Fruit fly (Drosophila melanogaster) whole organism, embryonic: ENCODE measurements around the gene Gbeta76C.

Experiments used
- CG10431 ChIP-seq: fragments of 200-800 bp; sonication (Bioruptor generic); optimal IDR thresholded peaks from 3 replicates; lab custom pipeline; 2018; ENCODE audit warnings: missing biosample characterization, mild to moderate bottlenecking, missing genetic modification characterization
- CG10565 ChIP-seq: fragments of 200-800 bp; sonication (Bioruptor generic); optimal IDR thresholded peaks from 3 replicates; lab custom pipeline; 2016; ENCODE audit warnings: missing biosample characterization, mild to moderate bottlenecking, missing genetic modification characterization
- CG12659 ChIP-seq: fragments of 200-800 bp; sonication (Bioruptor generic); optimal IDR thresholded peaks from 3 replicates; lab custom pipeline; 2017; ENCODE audit warnings: mild to moderate bottlenecking, missing biosample characterization, missing genetic modification reagents, missing genetic modification characterization
- CG14441 ChIP-seq: fragments of 200-800 bp; sonication (Bioruptor generic); IDR thresholded peaks from 2 replicates; pipeline ENCODE4 v1.3.6; 2022; ENCODE audit warnings: missing biosample characterization, missing genetic modification characterization
- CG15269 ChIP-seq: fragments of 200-800 bp; sonication (Bioruptor generic); optimal IDR thresholded peaks from 2 replicates; lab custom pipeline; 2018; ENCODE audit warnings: missing biosample characterization, mild to moderate bottlenecking, missing genetic modification characterization, moderate library complexity
- CG15601 ChIP-seq: fragments of 200-800 bp; sonication (Bioruptor generic); optimal IDR thresholded peaks from 3 replicates; lab custom pipeline; 2019; ENCODE audit warnings: missing biosample characterization, mild to moderate bottlenecking, missing genetic modification characterization, moderate library complexity
- CG15696 ChIP-seq: fragments of 200-800 bp; sonication (Bioruptor generic); optimal IDR thresholded peaks from 2 replicates; lab custom pipeline; 2019; ENCODE audit warnings: missing biosample characterization, mild to moderate bottlenecking, missing genetic modification characterization, moderate library complexity
- CG16813 ChIP-seq: fragments of 200-800 bp; sonication (Bioruptor generic); IDR thresholded peaks from 3 replicates; pipeline ENCODE4 v1.3.6; 2022; ENCODE audit warnings: missing biosample characterization, missing genetic modification characterization; ENCODE audit not compliant: partially characterized antibody
- CG16815 ChIP-seq: fragments of 200-800 bp; sonication (Bioruptor generic); optimal IDR thresholded peaks from 3 replicates; lab custom pipeline; 2017; ENCODE audit warnings: missing biosample characterization, mild to moderate bottlenecking, missing genetic modification characterization
- CG16863 ChIP-seq: fragments of 200-800 bp; sonication (Bioruptor generic); optimal IDR thresholded peaks from 3 replicates; lab custom pipeline; 2016; ENCODE audit warnings: missing biosample characterization, missing genetic modification characterization
- CG17802 ChIP-seq: fragments of 200-800 bp; sonication (Bioruptor generic); optimal IDR thresholded peaks from 2 replicates; lab custom pipeline; 2018; ENCODE audit warnings: missing biosample characterization, mild to moderate bottlenecking, missing genetic modification characterization, moderate library complexity
- CG18262 ChIP-seq: fragments of 200-800 bp; optimal IDR thresholded peaks from 3 replicates; lab custom pipeline; 2019; ENCODE audit warnings: missing biosample characterization, mild to moderate bottlenecking, missing genetic modification characterization, moderate library complexity
- CG30020 ChIP-seq: fragments of 200-800 bp; optimal IDR thresholded peaks from 2 replicates; lab custom pipeline; 2019; ENCODE audit warnings: missing biosample characterization, mild to moderate bottlenecking, missing genetic modification characterization, moderate library complexity
- CG3407 ChIP-seq: fragments of 200-800 bp; sonication (Bioruptor generic); optimal IDR thresholded peaks from 2 replicates; lab custom pipeline; 2018; ENCODE audit warnings: missing biosample characterization, mild to moderate bottlenecking, missing genetic modification characterization
- CG34224 ChIP-seq: fragments of 200-800 bp; sonication (Bioruptor generic); IDR thresholded peaks from 3 replicates; pipeline ENCODE4 v1.3.6; 2022; ENCODE audit warnings: missing biosample characterization, missing genetic modification characterization; ENCODE audit not compliant: partially characterized antibody
- CG3726 ChIP-seq: fragments of 200-800 bp; sonication (Bioruptor generic); IDR thresholded peaks from 3 replicates; pipeline ENCODE4, ENCODE4 v1.3.6; 2022; ENCODE audit warnings: missing biosample characterization, missing genetic modification characterization
- CG6254 ChIP-seq: fragments of 200-800 bp; sonication (Bioruptor generic); optimal IDR thresholded peaks from 3 replicates; lab custom pipeline; 2017; ENCODE audit warnings: mild to moderate bottlenecking, missing biosample characterization, missing genetic modification reagents, missing genetic modification characterization
- CG7963 ChIP-seq: fragments of 200-800 bp; sonication (Bioruptor generic); IDR thresholded peaks from 3 replicates; pipeline ENCODE4 v1.3.6; 2022; ENCODE audit warnings: missing biosample characterization, missing genetic modification characterization; ENCODE audit not compliant: partially characterized antibody
- Dfd ChIP-seq, 2 experiments: fragments of >200 bp; optimal IDR thresholded peaks; 2 replicates each; lab custom pipeline; 2017; ENCODE audit warnings: missing biosample characterization in 2 of 2, missing genetic modification characterization in 2 of 2
- Elba2 ChIP-seq: fragments of 200-800 bp; sonication (Bioruptor generic); optimal IDR thresholded peaks from 3 replicates; lab custom pipeline; 2016; ENCODE audit warnings: missing biosample characterization, missing genetic modification characterization
- HLH3B ChIP-seq: fragments of 200-800 bp; sonication (Bioruptor generic); IDR thresholded peaks from 2 replicates; pipeline ENCODE4 v1.3.6; 2022; ENCODE audit warnings: missing biosample characterization, missing genetic modification characterization
- HLH4C ChIP-seq: fragments of 200-800 bp; sonication (Bioruptor generic); IDR thresholded peaks from 3 replicates; pipeline ENCODE4 v1.3.6; 2022; ENCODE audit warnings: missing biosample characterization, missing genetic modification characterization; ENCODE audit not compliant: partially characterized antibody
- HLH54F ChIP-seq: fragments of 200-800 bp; sonication (Bioruptor generic); optimal IDR thresholded peaks from 3 replicates; lab custom pipeline; 2016; ENCODE audit warnings: missing biosample characterization, missing genetic modification characterization
- HLHmδ ChIP-seq: fragments of 200-800 bp; sonication (Bioruptor generic); optimal IDR thresholded peaks from 2 replicates; lab custom pipeline; 2018; ENCODE audit warnings: missing biosample characterization, mild to moderate bottlenecking, missing genetic modification characterization, moderate library complexity
- Jarid2 ChIP-seq: fragments of 200-800 bp; sonication (Bioruptor generic); optimal IDR thresholded peaks from 3 replicates; lab custom pipeline; 2017; ENCODE audit warnings: mild to moderate bottlenecking, missing biosample characterization, missing genetic modification reagents, missing genetic modification characterization
- Lhr ChIP-seq: fragments of 200-800 bp; sonication (Bioruptor generic); optimal IDR thresholded peaks from 3 replicates; lab custom pipeline; 2017; ENCODE audit warnings: mild to moderate bottlenecking, missing biosample characterization, missing genetic modification reagents, missing genetic modification characterization
- MESR4 ChIP-seq: fragments of 200-800 bp; sonication (Bioruptor generic); optimal IDR thresholded peaks from 2 replicates; lab custom pipeline; 2018; ENCODE audit warnings: missing biosample characterization, mild to moderate bottlenecking, missing genetic modification characterization, moderate library complexity
- Myb ChIP-seq: fragments of 200-800 bp; sonication (Bioruptor generic); optimal IDR thresholded peaks from 2 replicates; lab custom pipeline; 2016; ENCODE audit warnings: missing biosample characterization, missing genetic modification characterization
- Xrp1 ChIP-seq: fragments of 200-800 bp; sonication (Bioruptor generic); IDR thresholded peaks from 2 replicates; pipeline ENCODE4 v1.3.6; 2022; ENCODE audit warnings: missing biosample characterization, missing genetic modification characterization
- ab ChIP-seq: fragments of 200-800 bp; sonication (Bioruptor generic); optimal IDR thresholded peaks from 2 replicates; lab custom pipeline; 2016; ENCODE audit warnings: missing biosample characterization, missing genetic modification characterization
- bab2 ChIP-seq: fragments of 200-800 bp; sonication (Bioruptor generic); optimal IDR thresholded peaks from 2 replicates; lab custom pipeline; 2016; ENCODE audit warnings: missing biosample characterization, missing genetic modification characterization
- cato ChIP-seq: fragments of 200-800 bp; sonication (Bioruptor generic); optimal IDR thresholded peaks from 2 replicates; lab custom pipeline; 2016; ENCODE audit warnings: missing biosample characterization, missing genetic modification characterization, borderline replicate concordance
- chm ChIP-seq: fragments of 200-800 bp; sonication (Bioruptor generic); IDR thresholded peaks from 2 replicates; pipeline ENCODE4 v1.3.6; 2022; ENCODE audit warnings: missing biosample characterization, missing genetic modification characterization
- cwo ChIP-seq: fragments of 200-800 bp; sonication (Bioruptor generic); optimal IDR thresholded peaks from 3 replicates; lab custom pipeline; 2017; ENCODE audit warnings: missing biosample characterization, missing genetic modification characterization, mild to moderate bottlenecking, moderate library complexity, missing genetic modification reagents
- dan ChIP-seq: fragments of 200-800 bp; sonication (Bioruptor generic); IDR thresholded peaks from 2 replicates; pipeline ENCODE4 v1.3.6; 2022; ENCODE audit warnings: missing biosample characterization, missing genetic modification characterization
- dmrt99B ChIP-seq: fragments of 200-800 bp; sonication (Bioruptor generic); optimal IDR thresholded peaks from 2 replicates; lab custom pipeline; 2018; ENCODE audit warnings: missing biosample characterization, mild to moderate bottlenecking, missing genetic modification characterization, moderate library complexity
- inv ChIP-seq: fragments of 200-800 bp; sonication (Bioruptor generic); IDR thresholded peaks from 2 replicates; pipeline ENCODE4 v1.3.6; 2022; ENCODE audit warnings: missing biosample characterization, missing genetic modification characterization; ENCODE audit not compliant: partially characterized antibody
- jumu ChIP-seq: fragments of 200-800 bp; sonication (Bioruptor generic); optimal IDR thresholded peaks from 3 replicates; lab custom pipeline; 2016; ENCODE audit warnings: missing biosample characterization, missing genetic modification characterization
- kay ChIP-seq: fragments of 200-800 bp; sonication (Bioruptor generic); optimal IDR thresholded peaks from 2 replicates; lab custom pipeline; 2016; ENCODE audit warnings: missing biosample characterization, missing genetic modification characterization
- nerfin-2 ChIP-seq: fragments of 200-800 bp; sonication (Bioruptor generic); IDR thresholded peaks from 2 replicates; pipeline ENCODE4 v1.3.6; 2022; ENCODE audit warnings: missing biosample characterization, missing genetic modification characterization; ENCODE audit not compliant: partially characterized antibody
- slbo ChIP-seq: fragments of 200-800 bp; sonication (Bioruptor generic); IDR thresholded peaks from 2 replicates; pipeline ENCODE4 v1.3.6; 2022; ENCODE audit warnings: missing biosample characterization, missing genetic modification characterization
- tna ChIP-seq: fragments of 200-800 bp; sonication (Bioruptor generic); IDR thresholded peaks from 2 replicates; pipeline ENCODE4 v1.3.6; 2022; ENCODE audit warnings: missing biosample characterization, missing genetic modification characterization; ENCODE audit not compliant: partially characterized antibody
- ttk ChIP-seq: fragments of 200-800 bp; sonication (Bioruptor generic); IDR thresholded peaks from 2 replicates; pipeline ENCODE4 v2.1.2; 2022; ENCODE audit warnings: missing biosample characterization, missing genetic modification characterization
- unc-4 ChIP-seq: fragments of 200-800 bp; sonication (Bioruptor generic); IDR thresholded peaks from 2 replicates; pipeline ENCODE4 v1.3.6; 2022; ENCODE audit warnings: missing biosample characterization, missing genetic modification characterization; ENCODE audit not compliant: partially characterized antibody
- usp ChIP-seq: fragments of >200 bp; optimal IDR thresholded peaks from 2 replicates; lab custom pipeline; 2017; ENCODE audit warnings: missing biosample characterization, missing genetic modification characterization
- vfl ChIP-seq: fragments of 200-800 bp; sonication (Bioruptor generic); optimal IDR thresholded peaks from 2 replicates; lab custom pipeline; 2016; ENCODE audit warnings: missing biosample characterization, missing genetic modification characterization
- vnd ChIP-seq: fragments of 200-800 bp; sonication (Bioruptor generic); IDR thresholded peaks from 3 replicates; pipeline ENCODE4 v1.3.6; 2022; ENCODE audit warnings: missing biosample characterization, missing genetic modification characterization; ENCODE audit not compliant: partially characterized antibody
- vvl ChIP-seq: fragments of 200-800 bp; sonication (Bioruptor generic); IDR thresholded peaks from 2 replicates; pipeline ENCODE4 v1.3.6; 2022; ENCODE audit warnings: missing biosample characterization, missing genetic modification characterization

Gbeta76C gene

DNA sequence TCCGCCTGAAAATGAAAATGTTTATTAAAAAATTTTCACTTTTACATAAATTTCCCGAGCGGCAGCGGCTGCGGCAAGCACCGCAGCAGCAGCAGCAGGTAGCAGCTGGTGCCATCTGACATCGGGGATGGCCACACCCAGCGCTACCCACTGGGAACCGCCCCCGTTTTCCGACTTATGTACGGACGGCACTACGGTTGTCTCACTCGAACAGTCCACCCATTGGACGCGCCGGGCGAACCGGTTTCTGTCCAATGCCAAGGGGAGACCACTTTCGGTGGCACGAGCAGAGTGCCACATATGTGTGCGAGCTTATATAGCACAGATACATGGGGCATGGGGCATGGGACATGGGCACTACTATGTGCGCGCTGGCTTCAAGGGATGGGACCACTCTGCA, 4.5 kb upstream of the Gbeta76C start (continued):
- TF ChIP-seq vfl (GFP tag; lab: Kevin White, UChicago) (no peak), vvl (GFP tag; lab: Robert Waterston, UW) (0 out of 2 replicates have a peak, but pooled peaks have one; percentile 12), unc-4 (GFP tag; lab: Robert Waterston, UW) (no peak), CG3407 (GFP tag; lab: Kevin White, UChicago) (no peak), Elba2 (GFP tag; lab: Kevin White, UChicago) (no peak), CG10565 (GFP tag; lab: Kevin White, UChicago) (no peak), chm (GFP tag; lab: Robert Waterston, UW) (no peak), cato (GFP tag; lab: Kevin White, UChicago) (no peak), jumu (GFP tag; lab: Kevin White, UChicago) (no peak), CG14441 (GFP tag; lab: Robert Waterston, UW) (no peak), slbo (no peak), CG18262 (no peak), CG10431 (GFP tag; lab: Kevin White, UChicago) (no peak), CG34224 (no peak), Jarid2 (GFP tag; lab: Kevin White, UChicago) (peak; percentile 71), CG16815 (GFP tag; lab: Kevin White, UChicago) (no peak), cwo (GFP tag; lab: Kevin White, UChicago) (no peak), ttk (GFP tag; lab: Robert Waterston, UW) (no peak), HLH54F (GFP tag; lab: Kevin White, UChicago) (peak; percentile 8), HLH3B (GFP tag; lab: Robert Waterston, UW) (no peak), HLHmδ (GFP tag; lab: Kevin White, UChicago) (peak; percentile 20), CG3726 (GFP tag; lab: Robert Waterston, UW) (no peak)

DNA sequence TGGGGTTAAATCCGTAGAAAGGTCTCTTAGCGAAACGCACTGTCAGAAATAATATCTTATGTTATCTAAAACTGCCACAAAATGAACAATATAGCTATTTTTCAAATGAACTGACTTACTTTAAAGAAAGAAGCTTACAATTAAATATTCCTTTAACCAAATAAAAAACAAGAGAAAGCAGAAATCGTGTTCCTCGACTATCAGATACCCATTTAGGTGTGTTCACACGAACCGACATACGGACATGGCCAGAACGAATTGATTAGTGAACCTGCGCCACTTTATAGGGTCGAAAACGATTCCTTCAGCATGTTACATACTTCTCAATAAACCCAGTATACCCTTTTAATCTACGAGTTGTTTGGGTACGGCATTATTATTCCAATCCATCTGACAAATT, 3.9 kb upstream of the Gbeta76C start:
- no peak for TF ChIP-seq CG30020
- TF ChIP-seq nerfin-2: peak; percentile 55; the same call in 1 of the 2 replicates
- peak; percentile 30; the same call in 2 of the 3 replicates for TF ChIP-seq HLH4C (GFP tag; lab: Robert Waterston, UW)
- TF ChIP-seq tna (GFP tag; lab: Robert Waterston, UW): peak; percentile 18; the same call in 1 of the 2 replicates
- TF ChIP-seq dmrt99B: no peak
- TF ChIP-seq CG16863: no peak
- no peak for TF ChIP-seq Myb (GFP tag; lab: Kevin White, UChicago)
- TF ChIP-seq inv (GFP tag; lab: Robert Waterston, UW): 0 out of 2 replicates have a peak, but pooled peaks have one; percentile 12
- no peak for TF ChIP-seq CG12659 (GFP tag; lab: Kevin White, UChicago)
- TF ChIP-seq vnd (GFP tag; lab: Robert Waterston, UW): peak; percentile 38; the same call in 1 of the 3 replicates
- TF ChIP-seq CG16813 (GFP tag; lab: Robert Waterston, UW): peak; percentile 53; the same call in 1 of the 3 replicates
- TF ChIP-seq CG7963 (GFP tag; lab: Robert Waterston, UW): peak; percentile 16; the same call in 1 of the 3 replicates
- no peak for TF ChIP-seq dan

DNA sequence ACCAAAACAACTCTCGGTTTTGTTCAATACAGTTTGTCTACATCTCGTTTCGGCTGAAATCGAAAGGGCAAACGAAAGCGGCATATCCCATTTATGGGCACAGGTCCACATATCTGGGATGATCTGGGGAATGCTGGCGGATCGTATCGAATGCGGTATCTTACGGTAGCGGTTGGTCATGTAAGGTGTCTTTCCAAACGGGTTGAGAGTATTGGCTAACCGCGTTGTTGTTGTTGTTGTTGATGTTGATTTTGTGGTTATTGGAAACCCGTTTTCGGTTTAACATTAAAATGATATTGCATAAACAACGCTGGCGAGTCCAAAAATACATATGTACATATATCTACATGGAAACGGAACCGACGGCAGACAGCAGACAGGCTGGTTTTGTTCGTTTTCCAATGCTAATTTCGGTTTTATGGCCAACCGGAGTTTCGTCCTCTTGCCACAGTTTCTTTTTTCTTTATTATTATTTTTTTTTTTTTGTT, 6.8 kb downstream of the Gbeta76C start:
- TF ChIP-seq Lhr (GFP tag; lab: Kevin White, UChicago): no peak
- TF ChIP-seq CG15269 (tag; lab: Kevin White, UChicago): peak; percentile 26
- peak; percentile 29 for TF ChIP-seq CG18262
- TF ChIP-seq Xrp1 (GFP tag; lab: Robert Waterston, UW): no peak
- no peak for TF ChIP-seq MESR4
- TF ChIP-seq ab (GFP tag; lab: Kevin White, UChicago): no peak
- TF ChIP-seq CG17802 (tag; lab: Kevin White, UChicago): no peak
- TF ChIP-seq CG6254 (GFP tag; lab: Kevin White, UChicago): peak; percentile 34
- no peak for TF ChIP-seq Dfd (GFP tag; optimal IDR thresholded peaks at IDR 0.05; lab: Kevin White, UChicago)
- no peak for TF ChIP-seq usp (GFP tag; lab: Kevin White, UChicago)
- no peak for TF ChIP-seq kay (GFP tag; lab: Kevin White, UChicago)
- peak; percentile 22 for TF ChIP-seq CG15601 (tag; lab: Kevin White, UChicago)
- no peak for TF ChIP-seq CG15696 (tag; lab: Kevin White, UChicago)
- TF ChIP-seq HLHmδ (GFP tag; lab: Kevin White, UChicago): peak; percentile 96
- TF ChIP-seq bab2 (GFP tag; lab: Kevin White, UChicago): no peak
